Worm (Caenorhabditis elegans): Measurements from ENCODE around the gene wbp-2.
A peak's percentile ranks its signal among the peaks of the same experiment; 100 is the strongest.

wbp-2 gene

ce11 chrII:9281595-9281994 is 48.0 kb upstream of the wbp-2 start (continued):
- no peak for TF ChIP-seq ama-1 (optimal IDR thresholded peaks at IDR 0.05)
- no peak for TF ChIP-seq nhr-28 (tag; optimal IDR thresholded peaks at IDR 0.05)
- no peak for TF ChIP-seq alr-1 (tag; optimal IDR thresholded peaks at IDR 0.05; ENCODE audit: borderline replicate concordance)
- TF ChIP-seq nhr-237 (tag; optimal IDR thresholded peaks at IDR 0.05): no peak
- TF ChIP-seq nhr-12 (tag; optimal IDR thresholded peaks at IDR 0.05): no peak
- TF ChIP-seq C34B4.2 (tag; optimal IDR thresholded peaks at IDR 0.05): no peak
- TF ChIP-seq mef-2 (tag; optimal IDR thresholded peaks at IDR 0.05): no peak
- no peak for TF ChIP-seq tlp-1 (tag; optimal IDR thresholded peaks at IDR 0.05)
- no peak for TF ChIP-seq nhr-84 (tag; optimal IDR thresholded peaks at IDR 0.05)
- peak; percentile 23 for TF ChIP-seq snu-23 (GFP tag; optimal IDR thresholded peaks at IDR 0.05)
- TF ChIP-seq C04F5.9 (tag; optimal IDR thresholded peaks at IDR 0.05): no peak
- TF ChIP-seq ztf-4 (tag; optimal IDR thresholded peaks at IDR 0.05): no peak
- TF ChIP-seq unc-30 (tag; optimal IDR thresholded peaks at IDR 0.05): no peak
- no peak for TF ChIP-seq zag-1 (tag; optimal IDR thresholded peaks at IDR 0.05)
- no peak for TF ChIP-seq egl-13 (tag; optimal IDR thresholded peaks at IDR 0.05)
- no peak for TF ChIP-seq pqm-1 (tag; optimal IDR thresholded peaks at IDR 0.05)
- TF ChIP-seq lsy-2 (tag; optimal IDR thresholded peaks at IDR 0.05): peak; percentile 26 to 71
- no peak for TF ChIP-seq fkh-10 (GFP tag; optimal IDR thresholded peaks at IDR 0.05)
- peak; percentile 28 for TF ChIP-seq snpc-4 (tag; optimal IDR thresholded peaks at IDR 0.05)
- TF ChIP-seq F16B12.6 (tag; optimal IDR thresholded peaks at IDR 0.05): no peak
- no peak for TF ChIP-seq grh-1 (GFP tag; IDR thresholded peaks at IDR 0.05)
- peak; percentile 60 for TF ChIP-seq zip-4 (GFP tag; optimal IDR thresholded peaks at IDR 0.05)
- TF ChIP-seq skn-1 (tag; optimal IDR thresholded peaks at IDR 0.05): peak; percentile 68
- TF ChIP-seq mab-9 (GFP tag; IDR thresholded peaks at IDR 0.05): no peak
- peak; percentile 4 for TF ChIP-seq nhr-47 (tag; optimal IDR thresholded peaks at IDR 0.05)
- peak in 1 of 2 experiments; percentile 20 for TF ChIP-seq efl-1 (optimal IDR thresholded peaks at IDR 0.05)
- no peak for TF ChIP-seq efl-1 (GFP tag; optimal IDR thresholded peaks at IDR 0.05 in 1 of 2)
- no peak for TF ChIP-seq sup-37 (GFP tag; optimal IDR thresholded peaks at IDR 0.05)
- no peak for TF ChIP-seq aha-1 (tag; optimal IDR thresholded peaks at IDR 0.05)
- no peak for TF ChIP-seq sptf-1 (tag; optimal IDR thresholded peaks at IDR 0.05)
- no peak for TF ChIP-seq nhr-90 (tag; optimal IDR thresholded peaks at IDR 0.05; ENCODE audit: poor library complexity)
- TF ChIP-seq tbx-2 (tag; optimal IDR thresholded peaks at IDR 0.05): no peak
- peak; percentile 33 for TF ChIP-seq unc-130 (tag; optimal IDR thresholded peaks at IDR 0.05)
- no peak for TF ChIP-seq ceh-88 (GFP tag; IDR thresholded peaks at IDR 0.05)
- no peak for TF ChIP-seq elt-2 (tag; optimal IDR thresholded peaks at IDR 0.05)
- no peak for TF ChIP-seq isw-1 (GFP tag; IDR thresholded peaks at IDR 0.05)
- no peak for TF ChIP-seq Y116A8C.19 (tag; optimal IDR thresholded peaks at IDR 0.05; ENCODE audit: borderline replicate concordance)
- TF ChIP-seq fkh-4 (tag; optimal IDR thresholded peaks at IDR 0.05; ENCODE audit: borderline replicate concordance): no peak
- TF ChIP-seq ztf-11 (tag; optimal IDR thresholded peaks at IDR 0.05): no peak
- TF ChIP-seq egl-27 (tag; optimal IDR thresholded peaks at IDR 0.05): no peak
- no peak for TF ChIP-seq ceh-90 (tag; optimal IDR thresholded peaks at IDR 0.05)
- no peak for TF ChIP-seq pax-3 (tag; optimal IDR thresholded peaks at IDR 0.05)
- no peak for TF ChIP-seq ceh-63 (GFP tag; optimal IDR thresholded peaks at IDR 0.05)
- no peak for TF ChIP-seq jun-1 (tag; optimal IDR thresholded peaks at IDR 0.05)
- no peak for TF ChIP-seq nhr-20 (tag; optimal IDR thresholded peaks at IDR 0.05)
- TF ChIP-seq irx-1 (tag; optimal IDR thresholded peaks at IDR 0.05): no peak
- TF ChIP-seq xbp-1 (tag; optimal IDR thresholded peaks at IDR 0.05): no peak
- TF ChIP-seq unc-62 (GFP tag; optimal IDR thresholded peaks at IDR 0.05): no peak
- TF ChIP-seq ces-1 (GFP tag; optimal IDR thresholded peaks at IDR 0.05): no peak
